Fruit fly (Drosophila melanogaster): ENCODE measurements around the gene CG31140.

Gene CG31140

dm6 chr3R:23922502-23923350 is 40.3 kb upstream of the CG31140 start, which contains the start of the genes sba and CG31141 (continued):
- TF ChIP-seq pros (GFP tag; optimal IDR thresholded peaks at IDR 0.05) = no peak
- TF ChIP-seq Dad (GFP tag; optimal IDR thresholded peaks at IDR 0.05) = peak; percentile 24
- peak; percentile 71 for TF ChIP-seq MESR4 (GFP tag; optimal IDR thresholded peaks at IDR 0.05)
- no peak for TF ChIP-seq CG12744 (GFP tag; optimal IDR thresholded peaks at IDR 0.05)
- no peak for TF ChIP-seq CG14965 (GFP tag; optimal IDR thresholded peaks at IDR 0.05; ENCODE audit: borderline replicate concordance)
- no peak for TF ChIP-seq fd64A (GFP tag; optimal IDR thresholded peaks at IDR 0.05)
- no peak for TF ChIP-seq crol (GFP tag; IDR thresholded peaks at IDR 0.05)
- TF ChIP-seq seq (GFP tag; IDR thresholded peaks at IDR 0.05) = no peak
- no peak for TF ChIP-seq E2f1 (GFP tag; IDR thresholded peaks at IDR 0.05)
- TF ChIP-seq CG6791 (GFP tag; IDR thresholded peaks at IDR 0.05; ENCODE audit: partially characterized antibody) = peak; percentile 94
- TF ChIP-seq CG6765 (GFP tag; optimal IDR thresholded peaks at IDR 0.05) = peak; percentile 28
- peak in 1 of 2 experiments; percentile 20 for TF ChIP-seq tll (GFP tag; optimal IDR thresholded peaks at IDR 0.05)
- TF ChIP-seq Nf-YB (GFP tag; optimal IDR thresholded peaks at IDR 0.05) = no peak
- TF ChIP-seq dan (GFP tag; IDR thresholded peaks at IDR 0.05) = no peak
- no peak for TF ChIP-seq br (optimal IDR thresholded peaks at IDR 0.05)
- no peak for TF ChIP-seq CG17802 (tag; optimal IDR thresholded peaks at IDR 0.05)
- peak; percentile 16 for TF ChIP-seq TFAM (GFP tag; optimal IDR thresholded peaks at IDR 0.05)
- TF ChIP-seq sisA (GFP tag; IDR thresholded peaks at IDR 0.05) = no peak
- TF ChIP-seq CG1792 (GFP tag; optimal IDR thresholded peaks at IDR 0.05) = no peak
- no peak for TF ChIP-seq CG8765 (GFP tag; IDR thresholded peaks at IDR 0.05)
- TF ChIP-seq NK7.1 (GFP tag; optimal IDR thresholded peaks at IDR 0.05) = no peak
- TF ChIP-seq CG16815 (GFP tag; optimal IDR thresholded peaks at IDR 0.05) = no peak
- TF ChIP-seq CoRest (tag; optimal IDR thresholded peaks at IDR 0.05) = peak; percentile 59
- TF ChIP-seq C15 (GFP tag; IDR thresholded peaks at IDR 0.05) = no peak
- TF ChIP-seq eve (GFP tag; optimal IDR thresholded peaks at IDR 0.05) = no peak
- TF ChIP-seq CG9609 (GFP tag; optimal IDR thresholded peaks at IDR 0.05) = no peak
- no peak for TF ChIP-seq wor (GFP tag; IDR thresholded peaks at IDR 0.05)
- TF ChIP-seq Ptx1 (GFP tag; IDR thresholded peaks at IDR 0.05) = no peak
- TF ChIP-seq sqz (GFP tag; optimal IDR thresholded peaks at IDR 0.05) = peak; percentile 68
- peak; percentile 15 for TF ChIP-seq phol (tag; optimal IDR thresholded peaks at IDR 0.05)
- TF ChIP-seq CG14860 (GFP tag; IDR thresholded peaks at IDR 0.05; ENCODE audit: partially characterized antibody) = peak; percentile 81
- no peak for TF ChIP-seq CG11696 (GFP tag; IDR thresholded peaks at IDR 0.05)
- peak; percentile 10 for TF ChIP-seq unpg (GFP tag; optimal IDR thresholded peaks at IDR 0.05)
- TF ChIP-seq klu (GFP tag; IDR thresholded peaks at IDR 0.05) = no peak
- peak; percentile 52 for TF ChIP-seq CrebB (tag; optimal IDR thresholded peaks at IDR 0.05)
- TF ChIP-seq Lhr (GFP tag; optimal IDR thresholded peaks at IDR 0.05) = peak; percentile 53
- no peak for TF ChIP-seq CG30020 (tag; optimal IDR thresholded peaks at IDR 0.05)
- TF ChIP-seq Asciz (GFP tag; optimal IDR thresholded peaks at IDR 0.05) = no peak
- TF ChIP-seq cad (GFP tag; optimal IDR thresholded peaks at IDR 0.05) = peak; percentile 36
- TF ChIP-seq inv (GFP tag; IDR thresholded peaks at IDR 0.05; ENCODE audit: partially characterized antibody) = peak; percentile 78; the same call in 1 of the 2 replicates
- no peak for TF ChIP-seq CG12071 (GFP tag; optimal IDR thresholded peaks at IDR 0.05)
- TF ChIP-seq ac (GFP tag; optimal IDR thresholded peaks at IDR 0.05) = no peak
- TF ChIP-seq CG18476 (GFP tag; optimal IDR thresholded peaks at IDR 0.05) = no peak
- TF ChIP-seq CG34376 (GFP tag; optimal IDR thresholded peaks at IDR 0.05) = no peak
- no peak for TF ChIP-seq lov (optimal IDR thresholded peaks at IDR 0.05)
- no peak for TF ChIP-seq lov (GFP tag; IDR thresholded peaks at IDR 0.05)
- peak; percentile 86 for TF ChIP-seq zen2 (GFP tag; IDR thresholded peaks at IDR 0.05; ENCODE audit: partially characterized antibody)
- no peak for TF ChIP-seq CG32532 (GFP tag; IDR thresholded peaks at IDR 0.05)
- TF ChIP-seq Ssrp (tag; optimal IDR thresholded peaks at IDR 0.05) = no peak

Data from whole organism, embryonic.